Worm (Caenorhabditis elegans): ENCODE results near the gene lips-7.

lips-7 gene

DNA sequence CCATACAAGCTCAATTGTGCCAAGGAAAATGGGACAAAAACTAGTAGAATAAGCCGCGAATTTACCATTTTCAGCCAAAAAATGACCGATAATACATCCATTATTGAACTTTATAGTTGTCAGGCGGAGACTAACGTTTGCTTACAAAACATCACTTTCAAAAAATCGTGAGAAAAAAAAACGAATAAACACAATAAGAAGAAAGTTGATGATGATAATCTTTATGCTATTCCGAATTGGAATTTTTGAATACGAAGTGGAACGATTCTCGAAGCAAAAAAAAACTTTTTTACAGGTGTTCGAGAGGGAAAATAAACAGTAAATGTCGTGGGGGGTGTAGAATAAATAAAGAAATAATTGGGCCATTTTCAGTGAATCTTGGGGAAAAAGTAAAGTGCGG, 26.0 kb downstream of the lips-7 start, which contains the start of gene W08F4.7 (continued):
- no peak for TF ChIP-seq dox-1 (GFP tag; IDR thresholded peaks at IDR 0.05)
- no peak for TF ChIP-seq C17E4.6 (GFP tag; IDR thresholded peaks at IDR 0.05)
- no peak for TF ChIP-seq ztf-28 (GFP tag; IDR thresholded peaks at IDR 0.05)
- no peak for TF ChIP-seq rpc-1 (optimal IDR thresholded peaks at IDR 0.05)
- no peak for TF ChIP-seq rpc-1 (tag; optimal IDR thresholded peaks at IDR 0.05)
- TF ChIP-seq pbrm-1 (GFP tag; IDR thresholded peaks at IDR 0.05), result no peak
- TF ChIP-seq Y79H2A.3 (GFP tag; conservative IDR thresholded peaks at IDR 0.05), result no peak
- peak; percentile 42 for TF ChIP-seq hrde-1 (tag; optimal IDR thresholded peaks at IDR 0.05; ENCODE audit: borderline replicate concordance)
- TF ChIP-seq snpc-1.1 (tag; optimal IDR thresholded peaks at IDR 0.05; ENCODE audit: insufficient read depth), result no peak
- no peak for TF ChIP-seq sptf-2 (GFP tag; optimal IDR thresholded peaks at IDR 0.05)
- no peak for TF ChIP-seq egl-18 (GFP tag; IDR thresholded peaks at IDR 0.05)
- TF ChIP-seq ztf-18 (tag; optimal IDR thresholded peaks at IDR 0.05), result no peak
- no peak for TF ChIP-seq let-526 (GFP tag; IDR thresholded peaks at IDR 0.05)
- 0 out of 2 replicates have a peak, but pooled peaks have one; percentile 1 for TF ChIP-seq madf-6 (GFP tag; IDR thresholded peaks at IDR 0.05)
- no peak for TF ChIP-seq F55B11.4 (tag; optimal IDR thresholded peaks at IDR 0.05; ENCODE audit: borderline replicate concordance, insufficient read depth)
- TF ChIP-seq cebp-1 (GFP tag; IDR thresholded peaks at IDR 0.05), result no peak
- TF ChIP-seq cebp-1 (tag; optimal IDR thresholded peaks at IDR 0.05), result no peak
- peak; percentile 30 for TF ChIP-seq snpc-3.4 (tag; optimal IDR thresholded peaks at IDR 0.05)
- TF ChIP-seq egl-44 (GFP tag; IDR thresholded peaks at IDR 0.05), result no peak
- no peak for TF ChIP-seq hmg-1.2 (GFP tag; IDR thresholded peaks at IDR 0.05)
- no peak for TF ChIP-seq K12H6.12 (tag; optimal IDR thresholded peaks at IDR 0.05)
- TF ChIP-seq F37B4.10 (GFP tag; IDR thresholded peaks at IDR 0.05), result no peak
- no peak for TF ChIP-seq F23B12.7 (tag; optimal IDR thresholded peaks at IDR 0.05; ENCODE audit: insufficient read depth)
- TF ChIP-seq nhr-90 (tag; optimal IDR thresholded peaks at IDR 0.05), result no peak
- no peak for TF ChIP-seq D2030.7 (GFP tag; IDR thresholded peaks at IDR 0.05)
- no peak for TF ChIP-seq mel-28 (tag; optimal IDR thresholded peaks at IDR 0.05; ENCODE audit: borderline replicate concordance)
- 0 out of 2 replicates have a peak, but pooled peaks have one; percentile 12 for TF ChIP-seq ekl-4 (GFP tag; IDR thresholded peaks at IDR 0.05)
- no peak for TF ChIP-seq repo-1 (tag; optimal IDR thresholded peaks at IDR 0.05)
- TF ChIP-seq ceh-100 (GFP tag; IDR thresholded peaks at IDR 0.05), result no peak
- TF ChIP-seq chd-7 (tag; optimal IDR thresholded peaks at IDR 0.05), result no peak

DNA sequence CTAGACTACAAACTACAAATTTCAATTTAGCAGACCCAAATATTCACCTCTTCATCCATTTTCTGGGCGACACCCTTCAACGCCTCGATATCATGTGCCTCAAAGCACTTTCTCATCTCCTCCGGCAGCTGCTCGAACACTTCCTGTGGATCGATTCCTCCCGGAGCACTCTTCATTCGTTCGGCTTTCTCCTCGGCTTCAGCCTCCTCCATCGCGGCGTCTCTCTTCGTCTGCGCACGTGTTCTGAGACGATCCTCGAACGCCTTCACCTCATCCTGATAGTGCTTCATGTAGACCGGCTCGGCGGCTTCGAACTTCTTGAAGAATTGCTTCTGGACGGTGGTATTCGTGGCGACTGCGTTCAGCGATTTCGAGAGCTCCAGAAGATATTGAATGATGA, 27.1 kb downstream of the lips-7 start:
- TF ChIP-seq zfh-2 (GFP tag; conservative IDR thresholded peaks at IDR 0.05) (peak; percentile 33; the same call in 1 of the 2 replicates), lin-26 (GFP tag; IDR thresholded peaks at IDR 0.05) (0 out of 2 replicates have a peak, but pooled peaks have one; percentile 3), F49E8.2 (tag; optimal IDR thresholded peaks at IDR 0.05; ENCODE audit: insufficient read depth) (no peak), snpc-4 (GFP tag; optimal IDR thresholded peaks at IDR 0.05) (no peak), snpc-4 (tag; optimal IDR thresholded peaks at IDR 0.05) (no peak)

DNA sequence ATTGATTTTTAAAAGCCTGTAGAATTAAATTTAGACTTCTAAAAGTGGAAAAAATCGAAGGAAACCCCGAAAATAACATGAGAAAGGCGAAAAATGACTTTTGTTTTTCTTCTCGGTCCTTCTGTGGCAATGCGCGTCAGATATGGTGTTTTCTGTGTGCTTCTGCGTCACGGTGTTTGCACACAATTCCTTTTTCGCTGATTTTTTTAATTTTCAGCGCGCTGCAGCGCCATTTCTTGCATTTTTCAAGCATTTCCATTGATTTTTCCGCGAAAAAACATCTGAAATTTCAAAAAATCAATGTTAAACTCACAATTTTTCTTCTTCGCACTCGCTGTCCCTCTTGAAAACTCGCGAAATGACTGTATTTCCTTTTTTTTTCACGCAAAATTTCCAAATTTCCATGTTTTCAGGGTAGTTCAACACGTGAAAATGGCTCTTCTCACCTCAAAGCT, 28.6 kb downstream of the lips-7 start, which contains the start of the genes cdc-37 and W08F4.3:
Gene cdc-37, minus strand, starts transcription at position 405 of the 455 bp plus-strand sequence.
Gene W08F4.3, plus strand, starts transcription at position 414 of the 455 bp plus-strand sequence.
- TF ChIP-seq C06A6.2 (GFP tag; conservative IDR thresholded peaks at IDR 0.05) (no peak), Y79H2A.3 (GFP tag; conservative IDR thresholded peaks at IDR 0.05) (no peak), attf-3 (GFP tag; conservative IDR thresholded peaks at IDR 0.05) (no peak), fkh-3 (tag; optimal IDR thresholded peaks at IDR 0.05) (no peak), T26A5.8 (tag; optimal IDR thresholded peaks at IDR 0.05) (no peak), egrh-3 (GFP tag; IDR thresholded peaks at IDR 0.05) (no peak), hrde-1 (tag; optimal IDR thresholded peaks at IDR 0.05; ENCODE audit: borderline replicate concordance) (no peak), tbx-9 (tag; optimal IDR thresholded peaks at IDR 0.05; ENCODE audit: borderline replicate concordance) (no peak), bed-2 (GFP tag; IDR thresholded peaks at IDR 0.05) (no peak), ztf-25 (GFP tag; IDR thresholded peaks at IDR 0.05) (no peak), dox-1 (GFP tag; IDR thresholded peaks at IDR 0.05) (peak; percentile 24; the same call in 1 of the 2 replicates), pha-4 (tag; optimal IDR thresholded peaks at IDR 0.05) (no peak), mcd-1 (GFP tag; IDR thresholded peaks at IDR 0.05) (peak; percentile 63), gei-17 (GFP tag; optimal IDR thresholded peaks at IDR 0.05) (no peak), unc-62 (GFP tag; optimal IDR thresholded peaks at IDR 0.05) (no peak), ceh-58 (GFP tag; IDR thresholded peaks at IDR 0.05) (no peak)

Measured in whole organism, young adult.